Worm (Caenorhabditis elegans) whole organism, L3 larva: Measurements from ENCODE around the gene npr-25.

Source experiments
- ama-1 ChIP-seq: fragments of 150-350 bp; optimal IDR thresholded peaks from 2 replicates; lab custom pipeline; 2018
- ceh-16 ChIP-seq: sonication (generic microtip); optimal IDR thresholded peaks from 2 replicates; lab custom pipeline; 2017; ENCODE audit warnings: missing biosample characterization, missing genetic modification characterization
- ceh-28 ChIP-seq: fragments of 150-350 bp; optimal IDR thresholded peaks from 2 replicates; lab custom pipeline; 2014; ENCODE audit warnings: missing biosample characterization, missing genetic modification reagents, missing genetic modification characterization
- ceh-82 ChIP-seq: fragments of 150-350 bp; optimal IDR thresholded peaks from 2 replicates; lab custom pipeline; 2014; ENCODE audit warnings: missing biosample characterization, missing genetic modification characterization
- ceh-9 ChIP-seq: sonication (generic microtip); optimal IDR thresholded peaks from 2 replicates; lab custom pipeline; 2018; ENCODE audit warnings: missing biosample characterization, missing genetic modification characterization
- egl-5 ChIP-seq: fragments of 150-350 bp; optimal IDR thresholded peaks from 2 replicates; lab custom pipeline; 2017; ENCODE audit warnings: missing biosample characterization, missing genetic modification reagents, missing genetic modification characterization, inconsistent platforms
- elt-1 ChIP-seq: fragments of 150-350 bp; optimal IDR thresholded peaks from 2 replicates; lab custom pipeline; 2014; ENCODE audit warnings: missing biosample characterization, missing genetic modification characterization
- elt-3 ChIP-seq, 3 experiments: fragments of 150-350 bp in 1 of 3; sonication (generic microtip) in 2 of 3; optimal IDR thresholded peaks; 2 replicates in 2 of 3; 4 replicates in 1 of 3; lab custom pipeline; 2014 to 2017; ENCODE audit warnings: missing biosample characterization in 3 of 3, missing genetic modification characterization in 3 of 3
- eor-1 ChIP-seq, 2 experiments: fragments of 150-350 bp; optimal IDR thresholded peaks; 2 replicates each; lab custom pipeline; 2014 to 2018; ENCODE audit warnings: missing biosample characterization in 2 of 2, missing genetic modification characterization in 2 of 2
- fkh-10 ChIP-seq: sonication (generic microtip); optimal IDR thresholded peaks from 2 replicates; lab custom pipeline; 2017; ENCODE audit warnings: missing biosample characterization, missing genetic modification reagents, missing genetic modification characterization
- jun-1 ChIP-seq: fragments of 150-350 bp; optimal IDR thresholded peaks from 2 replicates; lab custom pipeline; 2014; ENCODE audit warnings: missing biosample characterization, missing genetic modification reagents, missing genetic modification characterization
- lin-15B ChIP-seq: fragments of 150-350 bp; optimal IDR thresholded peaks from 2 replicates; lab custom pipeline; 2014; ENCODE audit warnings: missing biosample characterization, missing genetic modification characterization
- lin-39 ChIP-seq: fragments of 150-350 bp; optimal IDR thresholded peaks from 2 replicates; lab custom pipeline; 2018; ENCODE audit warnings: missing biosample characterization, missing genetic modification reagents, missing genetic modification characterization
- lsy-12 ChIP-seq: sonication (generic microtip); optimal IDR thresholded peaks from 2 replicates; lab custom pipeline; 2016; ENCODE audit warnings: mild to moderate bottlenecking, missing genetic modification characterization, missing compliant biosample characterization
- mdl-1 ChIP-seq: fragments of 150-350 bp; optimal IDR thresholded peaks from 2 replicates; lab custom pipeline; 2014; ENCODE audit warnings: missing biosample characterization, missing genetic modification characterization
- mml-1 ChIP-seq: fragments of 150-350 bp; sonication (generic microtip); optimal IDR thresholded peaks from 3 replicates; lab custom pipeline; 2014; ENCODE audit warnings: missing biosample characterization, missing genetic modification characterization
- nfya-1 ChIP-seq: sonication (generic microtip); optimal IDR thresholded peaks from 2 replicates; lab custom pipeline; 2017; ENCODE audit warnings: missing genetic modification characterization, mild to moderate bottlenecking, missing compliant biosample characterization, antibody characterized with exemption, moderate library complexity; ENCODE audit not compliant: insufficient read depth
- nhr-11 ChIP-seq: fragments of 150-350 bp; optimal IDR thresholded peaks from 2 replicates; lab custom pipeline; 2014; ENCODE audit warnings: missing biosample characterization, missing genetic modification characterization
- nhr-12 ChIP-seq: fragments of 150-350 bp; optimal IDR thresholded peaks from 2 replicates; lab custom pipeline; 2014; ENCODE audit warnings: missing biosample characterization, missing genetic modification characterization
- nhr-237 ChIP-seq: fragments of 150-350 bp; optimal IDR thresholded peaks from 2 replicates; lab custom pipeline; 2014; ENCODE audit warnings: missing biosample characterization, missing genetic modification characterization
- nhr-25 ChIP-seq: sonication (generic microtip); optimal IDR thresholded peaks from 2 replicates; lab custom pipeline; 2017; ENCODE audit warnings: missing biosample characterization, missing genetic modification characterization
- nhr-28 ChIP-seq: fragments of 150-350 bp; optimal IDR thresholded peaks from 2 replicates; lab custom pipeline; 2014; ENCODE audit warnings: missing biosample characterization, missing genetic modification characterization
- nhr-67 ChIP-seq: fragments of 150-350 bp; optimal IDR thresholded peaks from 2 replicates; lab custom pipeline; 2014; ENCODE audit warnings: missing biosample characterization, missing genetic modification characterization
- nhr-77 ChIP-seq: fragments of 150-350 bp; optimal IDR thresholded peaks from 2 replicates; lab custom pipeline; 2014; ENCODE audit warnings: missing biosample characterization, missing genetic modification characterization
- pha-4 ChIP-seq: fragments of 150-350 bp; optimal IDR thresholded peaks from 2 replicates; lab custom pipeline; 2014; ENCODE audit warnings: missing biosample characterization, missing genetic modification reagents, missing genetic modification characterization
- pqm-1 ChIP-seq: fragments of 150-350 bp; optimal IDR thresholded peaks from 2 replicates; lab custom pipeline; 2017; ENCODE audit warnings: missing biosample characterization, missing genetic modification characterization, inconsistent platforms
- sea-2 ChIP-seq: fragments of 150-350 bp; sonication (generic microtip); optimal IDR thresholded peaks from 4 replicates; lab custom pipeline; 2014; ENCODE audit warnings: missing biosample characterization, missing genetic modification reagents, missing genetic modification characterization
- skn-1 ChIP-seq: fragments of 150-350 bp; optimal IDR thresholded peaks from 2 replicates; lab custom pipeline; 2014; ENCODE audit warnings: missing biosample characterization, missing genetic modification characterization
- tbx-2 ChIP-seq: sonication (generic microtip); optimal IDR thresholded peaks from 2 replicates; lab custom pipeline; 2016; ENCODE audit warnings: mild to moderate bottlenecking, missing genetic modification characterization, missing compliant biosample characterization
- unc-39 ChIP-seq: sonication (generic microtip); optimal IDR thresholded peaks from 4 replicates; lab custom pipeline; 2017; ENCODE audit warnings: missing biosample characterization, missing genetic modification characterization
- unc-62 ChIP-seq: fragments of 150-350 bp; sonication (generic microtip); optimal IDR thresholded peaks from 4 replicates; lab custom pipeline; 2014; ENCODE audit warnings: missing biosample characterization, missing genetic modification reagents, missing genetic modification characterization
- zag-1 ChIP-seq: fragments of 150-350 bp; optimal IDR thresholded peaks from 2 replicates; lab custom pipeline; 2014; ENCODE audit warnings: missing biosample characterization, missing genetic modification characterization
- ztf-11 ChIP-seq: fragments of 150-350 bp; optimal IDR thresholded peaks from 2 replicates; lab custom pipeline; 2014; ENCODE audit warnings: missing biosample characterization, missing genetic modification characterization

npr-25 gene

DNA sequence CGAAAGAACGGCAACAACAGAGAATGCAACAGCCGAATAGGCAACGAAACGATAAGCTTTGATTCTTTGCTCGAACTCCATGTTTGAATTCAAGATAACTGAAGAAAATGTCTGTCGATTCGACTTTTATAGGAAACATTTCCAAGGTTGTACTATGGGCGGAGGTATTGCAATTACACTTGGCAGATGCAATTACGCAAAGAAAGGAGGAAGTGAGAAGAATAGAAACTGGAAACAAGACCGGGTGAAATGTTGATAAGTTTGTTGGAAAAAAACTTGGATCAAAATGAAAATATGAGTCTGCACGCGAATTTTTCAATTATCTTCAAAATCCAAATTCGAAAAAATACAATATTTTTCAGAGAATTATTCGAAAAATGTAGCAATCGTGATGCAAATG is 37.0 kb upstream of the npr-25 start, which contains the start of gene col-155:
TSS of gene col-155 (minus strand) at position 101 of the 400 bp plus-strand sequence.
- TF ChIP-seq skn-1 (no peak), ceh-82 (tag; lab: Kevin White, UChicago) (no peak), mml-1 (tag; lab: Kevin White, UChicago) (no peak), lsy-12 (tag; lab: Kevin White, UChicago) (no peak), unc-62 (no peak), lin-15B (tag; lab: Kevin White, UChicago) (no peak), ceh-9 (tag; lab: Kevin White, UChicago) (no peak), nhr-12 (tag; lab: Kevin White, UChicago) (no peak), tbx-2 (tag; lab: Kevin White, UChicago) (no peak), nhr-77 (tag; lab: Kevin White, UChicago) (no peak), pqm-1 (no peak), eor-1 (tag; optimal IDR thresholded peaks at IDR 0.05; lab: Kevin White, UChicago) (no peak), nfya-1 (tag; lab: Kevin White, UChicago) (no peak)

DNA sequence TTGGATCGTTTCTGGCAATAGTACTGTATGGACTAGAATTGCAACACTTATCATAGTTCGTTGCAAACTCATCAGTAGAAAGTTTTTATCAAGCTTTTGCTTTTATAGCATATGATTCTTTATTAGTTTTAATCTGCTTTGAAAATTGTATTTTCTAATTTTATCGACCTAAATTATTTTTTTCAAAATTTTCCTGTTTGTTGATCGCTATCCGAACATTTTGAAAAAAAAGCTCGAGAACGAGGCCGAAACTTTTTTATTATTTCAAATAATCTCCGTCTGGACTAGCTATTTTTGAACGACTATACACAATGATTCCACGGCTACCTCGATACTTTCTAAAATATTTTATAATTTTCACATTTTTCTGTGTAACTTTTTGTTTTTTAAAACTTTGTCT is 33.6 kb upstream of the npr-25 start, which contains the start of gene F55C10.4:
TSS of gene F55C10.4 (plus strand) at position 301 of the 400 bp plus-strand sequence.
- TF ChIP-seq elt-1 (no peak), skn-1 (no peak), ama-1 (no peak), elt-3 (tag; optimal IDR thresholded peaks at IDR 0.05; lab: Kevin White, UChicago) (no peak), pqm-1 (no peak), unc-62 (no peak)

DNA sequence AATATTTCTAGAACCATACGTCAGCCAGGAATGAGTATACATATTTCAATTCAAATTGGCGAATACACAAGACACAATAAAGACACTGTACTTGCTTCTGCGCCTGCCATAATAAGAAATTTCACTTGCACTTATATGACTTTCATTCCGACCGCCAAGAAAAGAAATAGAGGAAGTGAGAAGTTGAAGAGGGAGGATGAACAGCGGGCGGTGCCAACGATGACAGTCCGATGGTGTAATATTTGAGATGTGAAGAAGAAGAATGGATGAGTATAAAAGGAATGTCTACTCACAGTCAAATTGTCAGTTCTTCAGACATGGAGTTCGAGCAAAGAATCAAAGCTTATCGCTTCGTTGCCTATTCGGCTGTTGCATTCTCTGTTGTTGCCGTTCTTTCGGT is 32.3 kb upstream of the npr-25 start, which contains the start of gene col-154:
TSS of gene col-154 (plus strand) at position 301 of the 400 bp plus-strand sequence.
- TF ChIP-seq nhr-237 (tag; lab: Kevin White, UChicago) = no peak
- TF ChIP-seq nhr-67 = no peak
- peak; percentile 6 for TF ChIP-seq nhr-25 (tag; lab: Kevin White, UChicago)
- no peak for TF ChIP-seq nhr-28 (tag; lab: Kevin White, UChicago)
- TF ChIP-seq ceh-82 (tag; lab: Kevin White, UChicago) = no peak
- no peak for TF ChIP-seq nhr-77 (tag; lab: Kevin White, UChicago)
- no peak for TF ChIP-seq lsy-12 (tag; lab: Kevin White, UChicago)
- TF ChIP-seq ceh-16 (tag; lab: Kevin White, UChicago) = no peak

DNA sequence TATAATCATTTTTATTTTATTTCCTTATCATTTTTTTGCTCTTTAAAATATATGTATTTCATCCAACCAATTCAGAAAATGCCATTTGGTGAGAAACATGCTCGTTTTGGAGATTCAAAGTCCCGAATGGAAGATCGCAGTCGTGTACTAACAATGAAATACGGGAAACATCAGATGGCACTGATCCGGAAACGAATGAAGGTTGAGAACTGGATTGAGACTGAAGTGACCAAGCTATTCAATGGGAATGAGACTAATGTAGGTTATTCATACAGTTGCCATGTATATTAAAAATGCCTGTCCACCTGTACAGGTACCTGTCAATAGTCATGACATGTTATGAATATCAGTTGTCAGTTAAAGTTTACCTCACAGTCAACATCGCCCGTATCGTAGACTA is 30.2 kb upstream of the npr-25 start, which contains the start of gene F55C10.5:
TSS of gene F55C10.5 (plus strand) at position 74 of the 400 bp plus-strand sequence.
- TF ChIP-seq fkh-10 (GFP tag; lab: Kevin White, UChicago) (no peak), nfya-1 (tag; lab: Kevin White, UChicago) (no peak), sea-2 (GFP tag; lab: Kevin White, UChicago) (no peak), nhr-11 (tag; lab: Kevin White, UChicago) (no peak), ztf-11 (no peak), pqm-1 (no peak), unc-62 (no peak), nhr-77 (tag; lab: Kevin White, UChicago) (no peak), lsy-12 (tag; lab: Kevin White, UChicago) (no peak), pha-4 (no peak), egl-5 (tag; lab: Kevin White, UChicago) (no peak), nhr-67 (no peak), lin-39 (tag; lab: Kevin White, UChicago) (no peak), mdl-1 (tag; lab: Kevin White, UChicago) (no peak), unc-39 (tag; lab: Kevin White, UChicago) (no peak), ceh-28 (tag; lab: Kevin White, UChicago) (no peak), elt-3 (tag; optimal IDR thresholded peaks at IDR 0.05; lab: Kevin White, UChicago) (no peak), elt-1 (no peak)

DNA sequence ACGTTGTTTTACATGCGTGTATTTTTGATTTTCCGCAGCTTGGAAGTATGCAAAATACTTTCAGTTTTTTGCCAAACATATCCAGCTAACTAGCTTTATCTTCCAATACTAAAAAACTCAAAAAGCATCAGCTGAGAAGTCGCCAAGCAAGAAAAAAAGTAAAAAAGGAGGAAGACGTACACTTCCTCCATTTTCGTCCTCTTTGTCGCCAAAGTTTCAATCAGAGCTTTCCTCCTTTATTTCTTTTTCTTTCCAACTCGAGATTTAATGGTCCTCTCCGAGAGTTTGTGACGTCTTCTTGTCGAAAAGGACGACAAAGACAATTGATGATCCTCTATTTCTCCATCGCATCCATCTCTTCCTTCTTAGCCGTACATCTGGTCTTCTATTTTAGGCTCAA is 27.8 kb upstream of the npr-25 start:
- no peak for TF ChIP-seq zag-1 (tag; lab: Kevin White, UChicago)
- TF ChIP-seq fkh-10 (GFP tag; lab: Kevin White, UChicago) = peak; percentile 49
- TF ChIP-seq nhr-12 (tag; lab: Kevin White, UChicago) = no peak

DNA sequence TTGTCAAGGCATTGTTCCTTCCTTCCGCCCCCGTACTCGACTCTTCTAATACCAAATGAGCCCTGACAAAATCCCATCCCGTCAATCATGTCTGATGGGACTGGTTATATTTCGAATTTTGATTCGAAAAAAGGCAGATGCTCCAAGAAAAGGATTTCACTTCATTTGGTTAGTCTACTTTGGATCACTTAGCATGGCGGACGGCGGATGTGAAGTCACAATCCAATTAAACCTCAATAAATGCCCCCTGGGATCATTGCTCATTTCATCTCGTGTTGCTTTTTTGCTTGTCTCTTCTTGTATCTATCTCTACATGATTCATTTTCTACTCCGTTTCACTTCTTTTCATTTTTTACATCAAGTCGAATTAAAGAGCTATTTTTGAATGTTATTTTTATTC is 26.5 kb upstream of the npr-25 start:
- TF ChIP-seq jun-1 (tag; lab: Kevin White, UChicago) (no peak), lin-39 (tag; lab: Kevin White, UChicago) (peak; percentile 38)
- TF ChIP-seq, all 47 proteins: peak for 1
